Worm (Caenorhabditis elegans) whole organism, L3 larva: ENCODE data around the gene F53F1.2.

Experiments
- R02D3.7 ChIP-seq: fragments of 150-350 bp; optimal IDR thresholded peaks from 2 replicates; lab custom pipeline; 2014; ENCODE audit warnings: missing biosample characterization, missing genetic modification characterization
- ZK546.5 ChIP-seq: sonication (generic microtip); optimal IDR thresholded peaks from 2 replicates; lab custom pipeline; 2017; ENCODE audit warnings: missing biosample characterization, missing genetic modification characterization
- ama-1 ChIP-seq: fragments of 150-350 bp; optimal IDR thresholded peaks from 2 replicates; lab custom pipeline; 2018
- ceh-28 ChIP-seq: fragments of 150-350 bp; optimal IDR thresholded peaks from 2 replicates; lab custom pipeline; 2014; ENCODE audit warnings: missing biosample characterization, missing genetic modification reagents, missing genetic modification characterization
- ceh-9 ChIP-seq: sonication (generic microtip); optimal IDR thresholded peaks from 2 replicates; lab custom pipeline; 2018; ENCODE audit warnings: missing biosample characterization, missing genetic modification characterization
- egl-27 ChIP-seq: sonication (generic microtip); optimal IDR thresholded peaks from 4 replicates; lab custom pipeline; 2017; ENCODE audit warnings: missing biosample characterization, missing genetic modification reagents, missing genetic modification characterization
- egl-5 ChIP-seq: fragments of 150-350 bp; optimal IDR thresholded peaks from 2 replicates; lab custom pipeline; 2017; ENCODE audit warnings: missing biosample characterization, missing genetic modification reagents, missing genetic modification characterization, inconsistent platforms
- elt-1 ChIP-seq: fragments of 150-350 bp; optimal IDR thresholded peaks from 2 replicates; lab custom pipeline; 2014; ENCODE audit warnings: missing biosample characterization, missing genetic modification characterization
- elt-2 ChIP-seq: sonication (generic microtip); optimal IDR thresholded peaks from 2 replicates; lab custom pipeline; 2016; ENCODE audit warnings: missing genetic modification reagents, mild to moderate bottlenecking, missing genetic modification characterization, missing compliant biosample characterization
- elt-3 ChIP-seq, 3 experiments: fragments of 150-350 bp in 1 of 3; sonication (generic microtip) in 2 of 3; optimal IDR thresholded peaks; 2 replicates in 2 of 3; 4 replicates in 1 of 3; lab custom pipeline; 2014 to 2017; ENCODE audit warnings: missing biosample characterization in 3 of 3, missing genetic modification characterization in 3 of 3
- eor-1 ChIP-seq, 2 experiments: fragments of 150-350 bp; optimal IDR thresholded peaks; 2 replicates each; lab custom pipeline; 2014 to 2018; ENCODE audit warnings: missing biosample characterization in 2 of 2, missing genetic modification characterization in 2 of 2
- fkh-10 ChIP-seq: sonication (generic microtip); optimal IDR thresholded peaks from 2 replicates; lab custom pipeline; 2017; ENCODE audit warnings: missing biosample characterization, missing genetic modification reagents, missing genetic modification characterization
- fkh-2 ChIP-seq: fragments of 150-350 bp; optimal IDR thresholded peaks from 2 replicates; lab custom pipeline; 2014; ENCODE audit warnings: missing biosample characterization, missing genetic modification reagents, missing genetic modification characterization
- fos-1 ChIP-seq: fragments of 150-350 bp; optimal IDR thresholded peaks from 2 replicates; lab custom pipeline; 2014; ENCODE audit warnings: missing biosample characterization, missing genetic modification characterization
- lin-15B ChIP-seq: fragments of 150-350 bp; optimal IDR thresholded peaks from 2 replicates; lab custom pipeline; 2014; ENCODE audit warnings: missing biosample characterization, missing genetic modification characterization
- lin-39 ChIP-seq: fragments of 150-350 bp; optimal IDR thresholded peaks from 2 replicates; lab custom pipeline; 2018; ENCODE audit warnings: missing biosample characterization, missing genetic modification reagents, missing genetic modification characterization
- lsy-12 ChIP-seq: sonication (generic microtip); optimal IDR thresholded peaks from 2 replicates; lab custom pipeline; 2016; ENCODE audit warnings: mild to moderate bottlenecking, missing genetic modification characterization, missing compliant biosample characterization
- mdl-1 ChIP-seq: fragments of 150-350 bp; optimal IDR thresholded peaks from 2 replicates; lab custom pipeline; 2014; ENCODE audit warnings: missing biosample characterization, missing genetic modification characterization
- nfya-1 ChIP-seq: sonication (generic microtip); optimal IDR thresholded peaks from 2 replicates; lab custom pipeline; 2017; ENCODE audit warnings: missing genetic modification characterization, mild to moderate bottlenecking, missing compliant biosample characterization, antibody characterized with exemption, moderate library complexity; ENCODE audit not compliant: insufficient read depth
- nhr-12 ChIP-seq: fragments of 150-350 bp; optimal IDR thresholded peaks from 2 replicates; lab custom pipeline; 2014; ENCODE audit warnings: missing biosample characterization, missing genetic modification characterization
- nhr-23 ChIP-seq: fragments of 150-350 bp; optimal IDR thresholded peaks from 2 replicates; lab custom pipeline; 2014; ENCODE audit warnings: missing biosample characterization, missing genetic modification reagents, missing genetic modification characterization
- nhr-237 ChIP-seq: fragments of 150-350 bp; optimal IDR thresholded peaks from 2 replicates; lab custom pipeline; 2014; ENCODE audit warnings: missing biosample characterization, missing genetic modification characterization
- nhr-25 ChIP-seq: sonication (generic microtip); optimal IDR thresholded peaks from 2 replicates; lab custom pipeline; 2017; ENCODE audit warnings: missing biosample characterization, missing genetic modification characterization
- nhr-43 ChIP-seq: sonication (generic microtip); optimal IDR thresholded peaks from 2 replicates; lab custom pipeline; 2016; ENCODE audit warnings: mild to moderate bottlenecking, missing genetic modification characterization, missing compliant biosample characterization; ENCODE audit not compliant: poor library complexity, severe bottlenecking
- nhr-67 ChIP-seq: fragments of 150-350 bp; optimal IDR thresholded peaks from 2 replicates; lab custom pipeline; 2014; ENCODE audit warnings: missing biosample characterization, missing genetic modification characterization
- nhr-76 ChIP-seq: fragments of 150-350 bp; sonication (generic microtip); optimal IDR thresholded peaks from 5 replicates; lab custom pipeline; 2014; ENCODE audit warnings: missing biosample characterization, missing genetic modification characterization
- pha-4 ChIP-seq: fragments of 150-350 bp; optimal IDR thresholded peaks from 2 replicates; lab custom pipeline; 2014; ENCODE audit warnings: missing biosample characterization, missing genetic modification reagents, missing genetic modification characterization
- sea-2 ChIP-seq: fragments of 150-350 bp; sonication (generic microtip); optimal IDR thresholded peaks from 4 replicates; lab custom pipeline; 2014; ENCODE audit warnings: missing biosample characterization, missing genetic modification reagents, missing genetic modification characterization
- skn-1 ChIP-seq: fragments of 150-350 bp; optimal IDR thresholded peaks from 2 replicates; lab custom pipeline; 2014; ENCODE audit warnings: missing biosample characterization, missing genetic modification characterization
- snpc-4 ChIP-seq: fragments of 150-350 bp; optimal IDR thresholded peaks from 2 replicates; lab custom pipeline; 2014; ENCODE audit warnings: missing biosample characterization, missing genetic modification characterization
- tbx-2 ChIP-seq: sonication (generic microtip); optimal IDR thresholded peaks from 2 replicates; lab custom pipeline; 2016; ENCODE audit warnings: mild to moderate bottlenecking, missing genetic modification characterization, missing compliant biosample characterization
- unc-39 ChIP-seq: sonication (generic microtip); optimal IDR thresholded peaks from 4 replicates; lab custom pipeline; 2017; ENCODE audit warnings: missing biosample characterization, missing genetic modification characterization
- unc-62 ChIP-seq: fragments of 150-350 bp; sonication (generic microtip); optimal IDR thresholded peaks from 4 replicates; lab custom pipeline; 2014; ENCODE audit warnings: missing biosample characterization, missing genetic modification reagents, missing genetic modification characterization
- zag-1 ChIP-seq: fragments of 150-350 bp; optimal IDR thresholded peaks from 2 replicates; lab custom pipeline; 2014; ENCODE audit warnings: missing biosample characterization, missing genetic modification characterization
- ztf-4 ChIP-seq: fragments of 150-350 bp; optimal IDR thresholded peaks from 2 replicates; lab custom pipeline; 2014; ENCODE audit warnings: missing biosample characterization, missing genetic modification characterization

Gene F53F1.2

DNA sequence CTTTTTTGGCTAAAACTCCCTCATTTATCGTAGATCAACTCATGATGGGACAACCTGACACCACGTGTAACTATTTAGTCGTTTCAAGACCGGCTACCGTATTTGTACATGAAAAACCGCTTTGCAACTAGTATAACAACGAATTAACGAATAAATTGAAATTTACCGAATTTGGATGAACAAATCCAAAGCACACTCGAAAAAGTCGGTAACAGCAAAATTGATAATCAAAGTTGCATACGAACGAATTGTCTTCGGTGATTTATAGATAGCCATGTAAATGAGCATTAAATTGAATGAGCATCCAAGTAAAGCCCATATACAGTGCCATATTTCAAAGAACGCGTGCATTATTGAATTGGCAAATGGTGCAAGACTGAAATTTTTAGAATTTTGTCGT lies 25.7 kb downstream of the F53F1.2 start, which contains the start of gene srd-17:
Gene srd-17 (minus strand): TSS at position 351 of the 400 bp plus-strand sequence.
- no peak for TF ChIP-seq egl-5
- no peak for TF ChIP-seq lin-15B
- TF ChIP-seq nhr-25 (tag; lab: Kevin White, UChicago): no peak
- TF ChIP-seq ztf-4 (tag; lab: Kevin White, UChicago): no peak
- no peak for TF ChIP-seq eor-1 (tag; optimal IDR thresholded peaks at IDR 0.05; lab: Kevin White, UChicago)
- no peak for TF ChIP-seq fkh-2 (tag; lab: Kevin White, UChicago)
- no peak for TF ChIP-seq nhr-76
- TF ChIP-seq ceh-9 (tag; lab: Kevin White, UChicago): no peak
- no peak for TF ChIP-seq nhr-67 (tag; lab: Kevin White, UChicago)
- no peak for TF ChIP-seq ama-1 (lab: Kevin White, UChicago)
- no peak for TF ChIP-seq nhr-12 (tag; lab: Kevin White, UChicago)
- no peak for TF ChIP-seq nhr-237 (tag; lab: Kevin White, UChicago)
- TF ChIP-seq mdl-1 (tag; lab: Kevin White, UChicago): no peak
- TF ChIP-seq tbx-2: no peak
- no peak for TF ChIP-seq R02D3.7 (tag; lab: Kevin White, UChicago)
- TF ChIP-seq nhr-23 (tag; lab: Kevin White, UChicago): no peak
- TF ChIP-seq elt-3 (tag; optimal IDR thresholded peaks at IDR 0.05; lab: Kevin White, UChicago): no peak
- TF ChIP-seq egl-27 (tag; lab: Kevin White, UChicago): no peak
- TF ChIP-seq unc-62 (GFP tag; lab: Kevin White, UChicago): no peak
- TF ChIP-seq, all 47 proteins: peak for 0

DNA sequence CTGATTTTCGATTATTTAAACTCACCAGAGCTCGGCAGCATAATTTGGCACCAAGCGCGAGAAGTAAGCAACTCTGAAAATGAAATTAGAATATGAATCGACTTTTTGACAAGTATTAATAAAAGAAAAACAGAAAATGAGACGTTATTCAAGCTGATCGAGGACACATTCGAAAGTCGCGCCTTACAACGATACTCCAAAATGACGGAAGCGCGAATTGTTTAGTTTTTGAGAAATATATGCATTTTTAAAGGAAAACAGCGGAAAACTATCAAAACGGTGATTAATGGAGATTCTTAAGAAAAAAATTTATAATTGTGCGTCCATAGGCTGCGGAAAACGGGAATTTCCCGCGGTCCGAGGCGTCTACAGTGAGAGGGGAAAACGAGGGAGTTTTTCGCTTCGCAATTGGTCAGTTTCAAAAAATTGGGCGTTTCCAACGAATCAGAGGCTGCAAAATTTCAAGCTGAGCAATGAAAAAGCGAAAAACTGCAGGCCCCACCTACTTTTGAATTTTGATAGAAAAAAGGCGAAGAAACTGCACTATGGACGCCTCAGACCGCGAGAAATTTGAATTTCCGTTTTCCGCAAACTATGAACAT lies 31.0 kb downstream of the F53F1.2 start, which contains the start of gene mes-4:
Gene mes-4 (minus strand): TSS at position 73 of the 602 bp plus-strand sequence.
- peak; percentile 91 for TF ChIP-seq nfya-1 (tag; lab: Kevin White, UChicago)
- TF ChIP-seq sea-2 (GFP tag; lab: Kevin White, UChicago): no peak
- TF ChIP-seq lin-15B: peak; percentile 38

ce11 chrV:13441661-13442060 lies 35.0 kb downstream of the F53F1.2 start, which contains the start of gene col-162:
Gene col-162 (plus strand): TSS chrV:13441961.
- TF ChIP-seq R02D3.7 (tag; lab: Kevin White, UChicago): no peak
- TF ChIP-seq ama-1 (lab: Kevin White, UChicago): no peak
- no peak for TF ChIP-seq lin-15B
- no peak for TF ChIP-seq lsy-12 (tag; lab: Kevin White, UChicago)
- no peak for TF ChIP-seq nhr-43 (tag; lab: Kevin White, UChicago)
- TF ChIP-seq zag-1: no peak
- TF ChIP-seq elt-1 (tag; lab: Kevin White, UChicago): no peak
- TF ChIP-seq unc-39 (tag; lab: Kevin White, UChicago): no peak
- TF ChIP-seq fkh-10 (GFP tag; lab: Kevin White, UChicago): no peak
- no peak for TF ChIP-seq nfya-1 (tag; lab: Kevin White, UChicago)
- TF ChIP-seq lin-39 (tag; lab: Kevin White, UChicago): no peak
- no peak for TF ChIP-seq skn-1 (tag; lab: Kevin White, UChicago)
- TF ChIP-seq egl-5: no peak
- TF ChIP-seq mdl-1 (tag; lab: Kevin White, UChicago): no peak
- no peak for TF ChIP-seq ztf-4 (tag; lab: Kevin White, UChicago)
- TF ChIP-seq ceh-9 (tag; lab: Kevin White, UChicago): no peak
- no peak for TF ChIP-seq elt-2 (tag; lab: Kevin White, UChicago)

ce11 chrV:13442819-13443218 lies 36.2 kb downstream of the F53F1.2 start:
- TF ChIP-seq elt-3 (tag; optimal IDR thresholded peaks at IDR 0.05; lab: Kevin White, UChicago) (no peak), fos-1 (tag; lab: Kevin White, UChicago) (no peak), ceh-9 (tag; lab: Kevin White, UChicago) (no peak), ceh-28 (tag; lab: Kevin White, UChicago) (no peak), nhr-25 (tag; lab: Kevin White, UChicago) (no peak), fkh-2 (tag; lab: Kevin White, UChicago) (no peak), pha-4 (tag; lab: Kevin White, UChicago) (no peak), snpc-4 (tag; lab: Kevin White, UChicago) (no peak), unc-62 (GFP tag; lab: Kevin White, UChicago) (no peak), lin-15B (no peak), ama-1 (lab: Kevin White, UChicago) (no peak), nhr-76 (no peak), nhr-23 (tag; lab: Kevin White, UChicago) (no peak), ZK546.5 (tag; lab: Kevin White, UChicago) (no peak), elt-1 (tag; lab: Kevin White, UChicago) (no peak), zag-1 (no peak)
